Worm (Caenorhabditis elegans) whole organism, midembryonic: Measurements from ENCODE around the gene R02C2.1.

Source experiments
- cog-1 ChIP-seq: sonication (generic microtip); optimal IDR thresholded peaks from 2 replicates; lab custom pipeline; 2016; ENCODE audit warnings: missing genetic modification characterization, missing compliant biosample characterization
- flt-1 ChIP-seq: fragments of 200-800 bp; sonication (Bioruptor generic); IDR thresholded peaks from 2 replicates; pipeline ENCODE4 v1.3.6; 2022; ENCODE audit warnings: missing genetic modification characterization, missing compliant biosample characterization

- TF ChIP-seq flt-1 (GFP tag; lab: Robert Waterston, UW) (no peak), cog-1 (tag; lab: Kevin White, UChicago) (no peak)
These were observed 16.6 kb upstream of the R02C2.1 start, which contains the start of gene str-121 for ce11 chrV:254591-254990.
